Fruit fly (Drosophila melanogaster): ENCODE results near the gene CG14892.
A peak's percentile ranks its signal among the peaks of the same experiment; 100 is the strongest.

The CG14892 gene

DNA sequence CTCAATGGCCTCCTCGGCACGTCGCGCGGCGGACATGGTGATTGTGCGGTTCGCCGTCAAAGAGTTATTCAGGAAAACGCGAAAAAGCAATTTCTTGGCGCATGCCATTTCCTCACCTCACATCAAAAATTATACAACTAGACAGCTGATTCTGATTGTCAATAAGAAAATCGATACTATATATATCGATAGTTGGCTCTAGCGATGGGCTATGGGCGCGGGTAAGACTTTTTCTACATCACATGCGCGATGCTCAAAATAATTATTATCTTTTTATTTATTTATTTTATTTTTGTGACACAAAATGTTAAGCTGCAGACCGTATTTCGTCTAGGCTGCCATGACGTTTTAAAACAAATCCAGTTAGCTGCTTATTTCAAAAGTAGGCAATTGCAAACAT, 20.0 kb downstream of the CG14892 start, which contains the start of gene CG10340 (continued):
- TF ChIP-seq mam (GFP tag; optimal IDR thresholded peaks at IDR 0.05): peak; percentile 4
- TF ChIP-seq pzg (GFP tag; optimal IDR thresholded peaks at IDR 0.05): peak; percentile 59
- peak; percentile 75 for TF ChIP-seq CG2129 (GFP tag; IDR thresholded peaks at IDR 0.05; ENCODE audit: partially characterized antibody)
- TF ChIP-seq CG15011 (GFP tag; optimal IDR thresholded peaks at IDR 0.05): no peak
- TF ChIP-seq CG32532 (GFP tag; IDR thresholded peaks at IDR 0.05): 0 out of 2 replicates have a peak, but pooled peaks have one; percentile 39
- peak; percentile 83 for TF ChIP-seq Scr (GFP tag; IDR thresholded peaks at IDR 0.05; ENCODE audit: partially characterized antibody)
- no peak for TF ChIP-seq CG17359 (tag; optimal IDR thresholded peaks at IDR 0.05)
- peak; percentile 38 for TF ChIP-seq CG15514 (GFP tag; optimal IDR thresholded peaks at IDR 0.05)
- TF ChIP-seq knrl (GFP tag; IDR thresholded peaks at IDR 0.05; ENCODE audit: partially characterized antibody): peak; percentile 85
- TF ChIP-seq Doc3 (GFP tag; IDR thresholded peaks at IDR 0.05; ENCODE audit: partially characterized antibody): peak; percentile 74
- TF ChIP-seq lilli (GFP tag; optimal IDR thresholded peaks at IDR 0.05): peak; percentile 31
- TF ChIP-seq CG14050 (GFP tag; IDR thresholded peaks at IDR 0.05): 0 out of 3 replicates have a peak, but pooled peaks have one; percentile 21
- TF ChIP-seq CG2116 (GFP tag; optimal IDR thresholded peaks at IDR 0.05): peak; percentile 60
- TF ChIP-seq crp (GFP tag; optimal IDR thresholded peaks at IDR 0.05): peak; percentile 63 to 91
- peak; percentile 71 for TF ChIP-seq onecut (GFP tag; IDR thresholded peaks at IDR 0.05)
- peak; percentile 75 for TF ChIP-seq CG42726 (GFP tag; IDR thresholded peaks at IDR 0.05; ENCODE audit: partially characterized antibody)
- peak; percentile 87 for TF ChIP-seq CG13287 (GFP tag; IDR thresholded peaks at IDR 0.05; ENCODE audit: partially characterized antibody)
- TF ChIP-seq pfk (GFP tag; optimal IDR thresholded peaks at IDR 0.05): no peak
- TF ChIP-seq CG12391 (tag; optimal IDR thresholded peaks at IDR 0.05): peak; percentile 11
- TF ChIP-seq MESR4 (GFP tag; optimal IDR thresholded peaks at IDR 0.05): peak; percentile 81
- TF ChIP-seq CG34224 (GFP tag; IDR thresholded peaks at IDR 0.05; ENCODE audit: partially characterized antibody): peak; percentile 84
- TF ChIP-seq slou (GFP tag; optimal IDR thresholded peaks at IDR 0.05): no peak
- no peak for TF ChIP-seq ase (GFP tag; IDR thresholded peaks at IDR 0.05)
- peak in 1 of 2 experiments; percentile 99 for TF ChIP-seq Pdp1 (GFP tag; optimal IDR thresholded peaks at IDR 0.05)
- TF ChIP-seq CTCF (GFP tag; optimal IDR thresholded peaks at IDR 0.05): peak; percentile 60
- peak; percentile 18 for TF ChIP-seq Xbp1 (GFP tag; optimal IDR thresholded peaks at IDR 0.05)
- TF ChIP-seq CG14710 (tag; optimal IDR thresholded peaks at IDR 0.05): peak; percentile 51
- peak; percentile 9 for TF ChIP-seq CG30403 (GFP tag; optimal IDR thresholded peaks at IDR 0.05)
- peak; percentile 65 for TF ChIP-seq hb (GFP tag; IDR thresholded peaks at IDR 0.05; ENCODE audit: partially characterized antibody)
- peak; percentile 60 for TF ChIP-seq CG3995 (GFP tag; optimal IDR thresholded peaks at IDR 0.05)
- TF ChIP-seq CG14860 (GFP tag; IDR thresholded peaks at IDR 0.05; ENCODE audit: partially characterized antibody): peak; percentile 72
- peak; percentile 12; the same call in 1 of the 2 replicates for TF ChIP-seq CG10366 (GFP tag; IDR thresholded peaks at IDR 0.05)
- no peak for TF ChIP-seq TFAM (GFP tag; optimal IDR thresholded peaks at IDR 0.05)
- TF ChIP-seq CG15696 (tag; optimal IDR thresholded peaks at IDR 0.05): peak; percentile 11
- peak; percentile 83 for TF ChIP-seq sna (GFP tag; IDR thresholded peaks at IDR 0.05; ENCODE audit: partially characterized antibody)
- TF ChIP-seq CG1529 (GFP tag; optimal IDR thresholded peaks at IDR 0.05): no peak
- TF ChIP-seq CG12659 (GFP tag; optimal IDR thresholded peaks at IDR 0.05): peak; percentile 45
- TF ChIP-seq bbx (GFP tag; IDR thresholded peaks at IDR 0.05; ENCODE audit: partially characterized antibody): peak; percentile 85
- TF ChIP-seq Dref (GFP tag; IDR thresholded peaks at IDR 0.05): peak; percentile 89
- TF ChIP-seq unc-4 (GFP tag; IDR thresholded peaks at IDR 0.05; ENCODE audit: partially characterized antibody): peak; percentile 85
- no peak for TF ChIP-seq da (GFP tag; optimal IDR thresholded peaks at IDR 0.05)
- TF ChIP-seq ken (GFP tag; IDR thresholded peaks at IDR 0.05): no peak
- peak; percentile 66 for TF ChIP-seq inv (GFP tag; IDR thresholded peaks at IDR 0.05; ENCODE audit: partially characterized antibody)
- 0 out of 3 replicates have a peak, but pooled peaks have one; percentile 30 for TF ChIP-seq CG34422 (GFP tag; IDR thresholded peaks at IDR 0.05)
- peak; percentile 31 for TF ChIP-seq CG13775 (GFP tag; optimal IDR thresholded peaks at IDR 0.05)
- no peak for TF ChIP-seq CG14014 (GFP tag; IDR thresholded peaks at IDR 0.05)
- TF ChIP-seq Fer3 (tag; optimal IDR thresholded peaks at IDR 0.05): no peak
- TF ChIP-seq CG13424 (tag; optimal IDR thresholded peaks at IDR 0.05): peak; percentile 11
- TF ChIP-seq row (GFP tag; IDR thresholded peaks at IDR 0.05): peak; percentile 64
